Worm (Caenorhabditis elegans) whole organism, early embryonic: Measurements from ENCODE around the gene K10C2.8.

Source experiments
- ama-1 ChIP-seq: fragments of 150-350 bp; optimal IDR thresholded peaks from 2 replicates; lab custom pipeline; 2014
- ceh-13 ChIP-seq: fragments of 200-800 bp; sonication (Bioruptor generic); optimal IDR thresholded peaks from 2 replicates; lab custom pipeline; 2018; ENCODE audit warnings: mild to moderate bottlenecking, missing genetic modification characterization, missing compliant biosample characterization
- ceh-36 ChIP-seq: sonication (generic microtip); optimal IDR thresholded peaks from 2 replicates; lab custom pipeline; 2016; ENCODE audit warnings: missing genetic modification characterization, inconsistent platforms, missing compliant biosample characterization
- ets-7 ChIP-seq: sonication (generic microtip); optimal IDR thresholded peaks from 2 replicates; lab custom pipeline; 2016; ENCODE audit warnings: missing genotype, missing genetic modification characterization, missing compliant biosample characterization
- flt-1 ChIP-seq: fragments of 200-800 bp; sonication (Bioruptor generic); IDR thresholded peaks from 2 replicates; pipeline ENCODE4 v1.3.6; 2022; ENCODE audit warnings: missing genetic modification characterization, missing compliant biosample characterization
- hmbx-1 ChIP-seq: sonication (generic microtip); optimal IDR thresholded peaks from 2 replicates; lab custom pipeline; 2016; ENCODE audit warnings: mild to moderate bottlenecking, missing genetic modification characterization, missing compliant biosample characterization
- hnd-1 ChIP-seq: sonication (generic microtip); optimal IDR thresholded peaks from 2 replicates; lab custom pipeline; 2016; ENCODE audit warnings: missing genetic modification characterization, missing compliant biosample characterization
- scrt-1 ChIP-seq: fragments of 200-800 bp; sonication (Bioruptor generic); IDR thresholded peaks from 2 replicates; pipeline ENCODE4 v1.3.6; 2022; ENCODE audit warnings: missing genetic modification characterization, missing compliant biosample characterization
- sea-1 ChIP-seq: fragments of 200-800 bp; sonication (Bioruptor generic); conservative IDR thresholded peaks from 2 replicates; pipeline ENCODE4 v1.3.6; 2022; ENCODE audit warnings: missing genetic modification characterization, missing compliant biosample characterization
- tbx-11 ChIP-seq: fragments of 200-800 bp; sonication (Bioruptor generic); IDR thresholded peaks from 2 replicates; pipeline ENCODE4 v1.3.6; 2022; ENCODE audit warnings: missing genetic modification characterization, missing compliant biosample characterization
- tra-4 ChIP-seq: sonication (generic microtip); optimal IDR thresholded peaks from 2 replicates; lab custom pipeline; 2017; ENCODE audit warnings: missing genetic modification characterization, missing compliant biosample characterization

DNA sequence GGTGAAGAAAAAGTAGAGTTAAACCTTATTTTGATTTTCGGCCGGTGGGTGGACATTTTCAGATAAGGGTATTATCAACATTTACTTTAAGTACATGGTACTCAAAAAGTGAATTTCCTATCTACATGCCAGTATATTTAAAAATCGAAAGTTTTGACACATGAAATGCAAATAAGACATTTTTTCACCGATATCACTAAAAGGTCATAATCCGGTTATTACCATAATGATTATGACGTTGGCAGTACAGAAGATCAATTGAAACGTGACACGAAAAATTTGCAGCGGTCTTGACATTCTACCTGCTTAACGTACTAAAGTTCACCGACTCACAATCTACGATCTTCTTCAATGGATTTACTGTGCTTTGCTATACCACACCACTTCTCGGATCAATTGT, 20.6 kb upstream of the K10C2.8 start:
- TF ChIP-seq tra-4 (tag; lab: Kevin White, UChicago): no peak
- TF ChIP-seq tbx-11: no peak
- TF ChIP-seq ama-1 (lab: Kevin White, UChicago): no peak
- TF ChIP-seq ceh-36: no peak
- no peak for TF ChIP-seq ceh-13 (GFP tag; lab: Kevin White, UChicago)
- TF ChIP-seq scrt-1 (GFP tag; lab: Robert Waterston, UW): no peak
- no peak for TF ChIP-seq ets-7 (tag; lab: Kevin White, UChicago)
- no peak for TF ChIP-seq hmbx-1 (tag; lab: Kevin White, UChicago)
- TF ChIP-seq flt-1 (GFP tag; lab: Robert Waterston, UW): no peak
- no peak for TF ChIP-seq sea-1
- TF ChIP-seq hnd-1 (tag; lab: Kevin White, UChicago): no peak
